Fruit fly (Drosophila melanogaster) whole organism, larva: ENCODE results near the gene CG42367.
A peak's percentile ranks its signal among the peaks of the same experiment; 100 is the strongest.

ENCODE experiments used
- noc ChIP-seq: fragments of 200-800 bp; sonication (Bioruptor generic); optimal IDR thresholded peaks from 3 replicates; lab custom pipeline; 2019; ENCODE audit warnings: missing biosample characterization, mild to moderate bottlenecking, missing genetic modification characterization, moderate library complexity

Gene CG42367

dm6 chr2L:9930280-9930679 lies at the start of gene CG42367:
Gene CG42367, plus strand, starts transcription at chr2L:9930580.
- no peak for TF ChIP-seq noc (tag; lab: Kevin White, UChicago)

- TF ChIP-seq noc (tag; lab: Kevin White, UChicago): no peak
These were observed 47.9 kb upstream of the CG42367 start for dm6 chr2L:9882393-9882971.

- no peak for TF ChIP-seq noc (tag; lab: Kevin White, UChicago)
These were observed 44.3 kb upstream of the CG42367 start, which contains the start of gene nAChRalpha6 for dm6 chr2L:9886086-9886485. Gene nAChRalpha6, minus strand, starts transcription at chr2L:9886250.

- no peak for TF ChIP-seq noc (tag; lab: Kevin White, UChicago)
These were observed 42.5 kb upstream of the CG42367 start, which contains the start of gene Fkbp59 for dm6 chr2L:9887856-9888269. Gene Fkbp59, plus strand, starts transcription at chr2L:9888005.

dm6 chr2L:9890576-9890975 lies 39.8 kb upstream of the CG42367 start, which contains the start of the genes CG34183 and CG4537:
Gene CG34183, minus strand, starts transcription at chr2L:9890772.
Gene CG4537, plus strand, starts transcription at chr2L:9890885.
- no peak for TF ChIP-seq noc (tag; lab: Kevin White, UChicago)

- TF ChIP-seq noc (tag; lab: Kevin White, UChicago): no peak
These were observed 37.2 kb upstream of the CG42367 start, which contains the start of gene mtDNA-helicase for dm6 chr2L:9893183-9893582. Gene mtDNA-helicase, minus strand, starts transcription at chr2L:9893446.

- TF ChIP-seq noc (tag; lab: Kevin White, UChicago): no peak
These were observed 36.2 kb upstream of the CG42367 start for dm6 chr2L:9894193-9894592.

- TF ChIP-seq noc (tag; lab: Kevin White, UChicago): peak; percentile 52
These were observed 35.5 kb upstream of the CG42367 start, which contains the start of gene Bka for dm6 chr2L:9894871-9895364. Gene Bka, plus strand, starts transcription at chr2L:9895287.

dm6 chr2L:9897296-9897695 lies 33.1 kb upstream of the CG42367 start, which contains the start of gene RpS2:
Gene RpS2, minus strand, starts transcription at chr2L:9897552.
- TF ChIP-seq noc (tag; lab: Kevin White, UChicago): peak; percentile 20

- TF ChIP-seq noc (tag; lab: Kevin White, UChicago): no peak
These were observed 27.4 kb upstream of the CG42367 start, which contains the start of gene Muc30E for dm6 chr2L:9903028-9903427. Gene Muc30E, minus strand, starts transcription at chr2L:9903128.

- no peak for TF ChIP-seq noc (tag; lab: Kevin White, UChicago)
These were observed 23.7 kb upstream of the CG42367 start for dm6 chr2L:9906641-9907040.

- TF ChIP-seq noc (tag; lab: Kevin White, UChicago): no peak
These were observed 22.8 kb upstream of the CG42367 start for dm6 chr2L:9907320-9908256.

- no peak for TF ChIP-seq noc (tag; lab: Kevin White, UChicago)
These were observed 21.9 kb upstream of the CG42367 start, which contains the start of gene CG13124 for dm6 chr2L:9908468-9908967. Gene CG13124, minus strand, starts transcription at chr2L:9908633.

dm6 chr2L:9911783-9912182 lies 18.6 kb upstream of the CG42367 start:
- peak; percentile 25 for TF ChIP-seq noc (tag; lab: Kevin White, UChicago)

- no peak for TF ChIP-seq noc (tag; lab: Kevin White, UChicago)
These were observed 17.7 kb upstream of the CG42367 start, which contains the start of the genes Etl1 and Srp54 for dm6 chr2L:9912570-9913260. Gene Etl1, minus strand, starts transcription at chr2L:9912608. Gene Srp54, plus strand, starts transcription at chr2L:9912911.
